Fruit fly (Drosophila melanogaster) whole organism, embryonic: ENCODE results near the gene Dredd.

Experiments used
- Abd-B ChIP-seq: fragments of 200-800 bp; sonication (Bioruptor generic); optimal IDR thresholded peaks from 2 replicates; lab custom pipeline; 2018; ENCODE audit warnings: missing biosample characterization, mild to moderate bottlenecking, missing genetic modification characterization, moderate library complexity
- Atf3 ChIP-seq: fragments of 200-800 bp; sonication (Bioruptor generic); optimal IDR thresholded peaks from 3 replicates; lab custom pipeline; 2016; ENCODE audit warnings: missing biosample characterization, missing genetic modification characterization
- Awh ChIP-seq: fragments of 200-800 bp; sonication (Bioruptor generic); IDR thresholded peaks from 2 replicates; pipeline ENCODE4, ENCODE4 v1.3.6; 2022; ENCODE audit warnings: missing biosample characterization, missing genetic modification characterization
- CG10366 ChIP-seq: fragments of 200-800 bp; sonication (Bioruptor generic); IDR thresholded peaks from 2 replicates; pipeline ENCODE4 v1.3.6; 2022; ENCODE audit warnings: missing biosample characterization, missing genetic modification characterization
- CG10959 ChIP-seq: fragments of 200-800 bp; sonication (Bioruptor generic); IDR thresholded peaks from 2 replicates; pipeline ENCODE4 v1.3.6; 2022; ENCODE audit warnings: missing biosample characterization, missing genetic modification characterization
- CG11456 ChIP-seq: fragments of 200-800 bp; sonication (Bioruptor generic); IDR thresholded peaks from 3 replicates; pipeline ENCODE4 v1.3.6; 2022; ENCODE audit warnings: missing biosample characterization, missing genetic modification characterization
- CG17802 ChIP-seq: fragments of 200-800 bp; sonication (Bioruptor generic); optimal IDR thresholded peaks from 2 replicates; lab custom pipeline; 2018; ENCODE audit warnings: missing biosample characterization, mild to moderate bottlenecking, missing genetic modification characterization, moderate library complexity
- CG17829 ChIP-seq: fragments of 200-800 bp; optimal IDR thresholded peaks from 2 replicates; lab custom pipeline; 2019; ENCODE audit warnings: missing biosample characterization, mild to moderate bottlenecking, missing genetic modification characterization, moderate library complexity
- CG18476 ChIP-seq: fragments of 200-800 bp; sonication (Bioruptor generic); optimal IDR thresholded peaks from 2 replicates; lab custom pipeline; 2016; ENCODE audit warnings: missing biosample characterization, mild to moderate bottlenecking, missing genetic modification characterization
- CG2116 ChIP-seq: fragments of 200-800 bp; sonication (Bioruptor generic); optimal IDR thresholded peaks from 3 replicates; lab custom pipeline; 2018; ENCODE audit warnings: missing biosample characterization, mild to moderate bottlenecking, missing genetic modification characterization
- CG2889 ChIP-seq: fragments of 200-800 bp; sonication (Bioruptor generic); IDR thresholded peaks from 3 replicates; pipeline ENCODE4 v1.3.6; 2022; ENCODE audit warnings: missing biosample characterization, missing genetic modification characterization
- CG3163 ChIP-seq: fragments of 200-800 bp; sonication (Bioruptor generic); optimal IDR thresholded peaks from 3 replicates; lab custom pipeline; 2016; ENCODE audit warnings: missing biosample characterization, missing genetic modification characterization
- CG33557 ChIP-seq: fragments of 200-800 bp; sonication (Bioruptor generic); optimal IDR thresholded peaks from 2 replicates; lab custom pipeline; 2019; ENCODE audit warnings: missing biosample characterization, mild to moderate bottlenecking, missing genetic modification characterization, moderate library complexity
- CG34224 ChIP-seq: fragments of 200-800 bp; sonication (Bioruptor generic); IDR thresholded peaks from 3 replicates; pipeline ENCODE4 v1.3.6; 2022; ENCODE audit warnings: missing biosample characterization, missing genetic modification characterization; ENCODE audit not compliant: partially characterized antibody
- CG34376 ChIP-seq: fragments of 200-800 bp; sonication (Bioruptor generic); optimal IDR thresholded peaks from 2 replicates; lab custom pipeline; 2018; ENCODE audit warnings: missing biosample characterization, mild to moderate bottlenecking, missing genetic modification characterization
- CG42726 ChIP-seq: fragments of 200-800 bp; sonication (Bioruptor generic); IDR thresholded peaks from 2 replicates; pipeline ENCODE4 v1.3.6; 2022; ENCODE audit warnings: missing biosample characterization, missing genetic modification characterization; ENCODE audit not compliant: partially characterized antibody
- CG6272 ChIP-seq: fragments of 200-800 bp; sonication (Bioruptor generic); IDR thresholded peaks from 2 replicates; pipeline ENCODE4 v1.3.6; 2022; ENCODE audit warnings: missing biosample characterization, missing genetic modification characterization
- CG7271 ChIP-seq: fragments of 200-800 bp; sonication (Bioruptor generic); optimal IDR thresholded peaks from 2 replicates; lab custom pipeline; 2018; ENCODE audit warnings: missing biosample characterization, mild to moderate bottlenecking, missing genetic modification characterization, moderate library complexity
- CG7786 ChIP-seq: fragments of 200-800 bp; sonication (Bioruptor generic); optimal IDR thresholded peaks from 2 replicates; lab custom pipeline; 2016; ENCODE audit warnings: missing biosample characterization, missing genetic modification characterization
- CG8290 ChIP-seq, 3 experiments: fragments of 200-800 bp; sonication (Bioruptor generic); optimal IDR thresholded peaks; 2 replicates each; lab custom pipeline; 2016 to 2019; ENCODE audit warnings: missing biosample characterization in 3 of 3, missing genetic modification characterization in 3 of 3, mild to moderate bottlenecking in 2 of 3, moderate library complexity in 1 of 3
- CG8765 ChIP-seq: fragments of 200-800 bp; sonication (Bioruptor generic); IDR thresholded peaks from 2 replicates; pipeline ENCODE4 v1.3.6; 2022; ENCODE audit warnings: missing biosample characterization, missing genetic modification characterization
- CG8944 ChIP-seq: fragments of 200-800 bp; sonication (Bioruptor generic); optimal IDR thresholded peaks from 3 replicates; lab custom pipeline; 2016; ENCODE audit warnings: missing biosample characterization, missing genetic modification characterization
- CG9215 ChIP-seq: fragments of 200-800 bp; sonication (Bioruptor generic); IDR thresholded peaks from 2 replicates; pipeline ENCODE4 v1.3.6; 2022; ENCODE audit warnings: missing biosample characterization, missing genetic modification characterization
- CG9437 ChIP-seq: fragments of 200-800 bp; sonication (Bioruptor generic); optimal IDR thresholded peaks from 2 replicates; lab custom pipeline; 2018; ENCODE audit warnings: missing biosample characterization, mild to moderate bottlenecking, missing genetic modification characterization
- Ets65A ChIP-seq: fragments of 200-800 bp; sonication (Bioruptor generic); peaks from one replicate; lab custom pipeline; 2016; ENCODE audit warnings: missing biosample characterization, missing genetic modification characterization
- Ets97D ChIP-seq: fragments of 200-800 bp; sonication (Bioruptor generic); optimal IDR thresholded peaks from 3 replicates; lab custom pipeline; 2016; ENCODE audit warnings: missing biosample characterization, missing genetic modification characterization
- HHEX ChIP-seq: fragments of 200-800 bp; sonication (Bioruptor generic); optimal IDR thresholded peaks from 3 replicates; lab custom pipeline; 2017; ENCODE audit warnings: missing biosample characterization, mild to moderate bottlenecking, missing genetic modification characterization, missing genetic modification reagents
- Lhr ChIP-seq: fragments of 200-800 bp; sonication (Bioruptor generic); optimal IDR thresholded peaks from 3 replicates; lab custom pipeline; 2017; ENCODE audit warnings: mild to moderate bottlenecking, missing biosample characterization, missing genetic modification reagents, missing genetic modification characterization
- MTF-1 ChIP-seq: fragments of 200-800 bp; sonication (Bioruptor generic); optimal IDR thresholded peaks from 2 replicates; lab custom pipeline; 2018; ENCODE audit warnings: missing biosample characterization, mild to moderate bottlenecking, missing genetic modification characterization, borderline replicate concordance
- Mad ChIP-seq: fragments of 200-800 bp; sonication (Bioruptor generic); optimal IDR thresholded peaks from 2 replicates; lab custom pipeline; 2016; ENCODE audit warnings: missing biosample characterization, missing genetic modification characterization
- NC2α ChIP-seq: fragments of 200-800 bp; sonication (Bioruptor generic); optimal IDR thresholded peaks from 2 replicates; lab custom pipeline; 2016; ENCODE audit warnings: missing biosample characterization, missing genetic modification characterization
- PHDP ChIP-seq: fragments of 200-800 bp; sonication (Bioruptor generic); optimal IDR thresholded peaks from 3 replicates; lab custom pipeline; 2018; ENCODE audit warnings: missing biosample characterization, mild to moderate bottlenecking, missing genetic modification characterization, moderate library complexity
- Sin3A ChIP-seq: fragments of >200 bp; optimal IDR thresholded peaks from 2 replicates; lab custom pipeline; 2018
- Sox102F ChIP-seq: fragments of 200-800 bp; sonication (Bioruptor generic); optimal IDR thresholded peaks from 2 replicates; lab custom pipeline; 2018; ENCODE audit warnings: missing biosample characterization, mild to moderate bottlenecking, missing genetic modification characterization, moderate library complexity
- az2 ChIP-seq: fragments of 200-800 bp; sonication (Bioruptor generic); optimal IDR thresholded peaks from 3 replicates; lab custom pipeline; 2016; ENCODE audit warnings: missing biosample characterization, missing genetic modification characterization
- chif ChIP-seq, 2 experiments: fragments of 200-800 bp; sonication (Bioruptor generic); optimal IDR thresholded peaks; 3 replicates each; lab custom pipeline; 2016; ENCODE audit warnings: missing biosample characterization in 2 of 2, missing genetic modification characterization in 2 of 2
- corto ChIP-seq: fragments of 200-800 bp; sonication (Bioruptor generic); optimal IDR thresholded peaks from 2 replicates; lab custom pipeline; 2016; ENCODE audit warnings: missing biosample characterization, mild to moderate bottlenecking, missing genetic modification characterization, moderate library complexity
- eve ChIP-seq, 2 experiments: fragments of >200 bp; optimal IDR thresholded peaks; 2 replicates each; lab custom pipeline; 2017; ENCODE audit warnings: missing biosample characterization in 2 of 2, missing genetic modification characterization in 2 of 2
- eyg ChIP-seq: fragments of 200-800 bp; sonication (Bioruptor generic); optimal IDR thresholded peaks from 3 replicates; lab custom pipeline; 2016; ENCODE audit warnings: missing biosample characterization, missing genetic modification characterization
- jigr1 ChIP-seq: fragments of 200-800 bp; sonication (Bioruptor generic); IDR thresholded peaks from 3 replicates; pipeline ENCODE4 v1.3.6; 2022; ENCODE audit warnings: missing biosample characterization, missing genetic modification characterization
- jing ChIP-seq: fragments of 200-800 bp; sonication (Bioruptor generic); optimal IDR thresholded peaks from 2 replicates; lab custom pipeline; 2018; ENCODE audit warnings: missing biosample characterization, mild to moderate bottlenecking, missing genetic modification characterization
- mirr ChIP-seq: fragments of 200-800 bp; sonication (Bioruptor generic); optimal IDR thresholded peaks from 3 replicates; lab custom pipeline; 2018; ENCODE audit warnings: missing biosample characterization, mild to moderate bottlenecking, missing genetic modification characterization
- peb ChIP-seq: fragments of 200-800 bp; sonication (Bioruptor generic); IDR thresholded peaks from 2 replicates; pipeline ENCODE4 v1.3.6; 2022; ENCODE audit warnings: missing biosample characterization, missing genetic modification characterization
- slp2 ChIP-seq: fragments of 200-800 bp; sonication (Bioruptor generic); optimal IDR thresholded peaks from 2 replicates; lab custom pipeline; 2016; ENCODE audit warnings: missing biosample characterization, missing genetic modification characterization
- unpg ChIP-seq: fragments of 200-800 bp; sonication (Bioruptor generic); optimal IDR thresholded peaks from 3 replicates; lab custom pipeline; 2018; ENCODE audit warnings: missing biosample characterization, mild to moderate bottlenecking, missing genetic modification characterization, moderate library complexity
- vfl ChIP-seq: fragments of 200-800 bp; sonication (Bioruptor generic); optimal IDR thresholded peaks from 2 replicates; lab custom pipeline; 2016; ENCODE audit warnings: missing biosample characterization, missing genetic modification characterization
- vvl ChIP-seq: fragments of 200-800 bp; sonication (Bioruptor generic); IDR thresholded peaks from 2 replicates; pipeline ENCODE4 v1.3.6; 2022; ENCODE audit warnings: missing biosample characterization, missing genetic modification characterization
- zen ChIP-seq: fragments of 200-800 bp; sonication (Bioruptor generic); optimal IDR thresholded peaks from 3 replicates; lab custom pipeline; 2018; ENCODE audit warnings: missing biosample characterization, mild to moderate bottlenecking, missing genetic modification characterization, moderate library complexity
- zfh2 ChIP-seq: fragments of 200-800 bp; sonication (Bioruptor generic); optimal IDR thresholded peaks from 2 replicates; lab custom pipeline; 2016; ENCODE audit warnings: missing biosample characterization, missing genetic modification characterization

Gene Dredd

dm6 chrX:629239-629821 lies 6.0 kb downstream of the Dredd start, which contains the start of the genes RpL36 and Mybbp1A (continued):
- TF ChIP-seq Ets97D (GFP tag; lab: Kevin White, UChicago), result peak; percentile 99
- no peak for TF ChIP-seq jigr1
- peak; percentile 69 for TF ChIP-seq mirr (GFP tag; lab: Kevin White, UChicago)
- TF ChIP-seq CG8765, result 0 out of 2 replicates have a peak, but pooled peaks have one; percentile 18
- TF ChIP-seq Abd-B, result no peak
- peak; percentile 84 for TF ChIP-seq CG34376 (GFP tag; lab: Kevin White, UChicago)
- TF ChIP-seq CG8944 (GFP tag; lab: Kevin White, UChicago), result peak; percentile 55
- TF ChIP-seq CG17802, result peak; percentile 35
- peak; percentile 79 for TF ChIP-seq CG3163 (GFP tag; lab: Kevin White, UChicago)
- TF ChIP-seq NC2α, result peak; percentile 61
- TF ChIP-seq CG2116 (GFP tag; lab: Kevin White, UChicago), result peak; percentile 93
- TF ChIP-seq eve (GFP tag; optimal IDR thresholded peaks at IDR 0.05; lab: Kevin White, UChicago), result no peak
- TF ChIP-seq jing (GFP tag; lab: Kevin White, UChicago), result no peak
- peak; percentile 62 for TF ChIP-seq Atf3
- TF ChIP-seq Sox102F (GFP tag; lab: Kevin White, UChicago), result no peak
- peak; percentile 66 for TF ChIP-seq unpg (GFP tag; lab: Kevin White, UChicago)
- no peak for TF ChIP-seq corto
- peak; percentile 77 for TF ChIP-seq eyg (GFP tag; lab: Kevin White, UChicago)
- TF ChIP-seq Mad (GFP tag; lab: Kevin White, UChicago), result peak; percentile 71
- TF ChIP-seq az2 (GFP tag; lab: Kevin White, UChicago), result peak; percentile 58
- peak; percentile 92 for TF ChIP-seq Sin3A (lab: Kevin White, UChicago)
- TF ChIP-seq CG10959, result no peak
- peak; percentile 78 for TF ChIP-seq HHEX (GFP tag; lab: Kevin White, UChicago)
- peak; percentile 98 for TF ChIP-seq Ets65A
- TF ChIP-seq peb (GFP tag; lab: Robert Waterston, UW), result no peak
- no peak for TF ChIP-seq CG33557
- 0 out of 2 replicates have a peak, but pooled peaks have one; percentile 30 for TF ChIP-seq CG6272
- peak; percentile 46 for TF ChIP-seq CG9437 (GFP tag; lab: Kevin White, UChicago)
- TF ChIP-seq Awh (GFP tag; lab: Robert Waterston, UW), result peak; percentile 15; the same call in 1 of the 2 replicates
- TF ChIP-seq CG7786, result peak; percentile 70
- 0 out of 3 replicates have a peak, but pooled peaks have one; percentile 37 for TF ChIP-seq CG2889 (GFP tag; lab: Robert Waterston, UW)
- TF ChIP-seq CG9215 (GFP tag; lab: Robert Waterston, UW), result peak; percentile 29; the same call in 1 of the 2 replicates
- TF ChIP-seq zen (tag; lab: Kevin White, UChicago), result peak; percentile 29
- TF ChIP-seq PHDP (tag; lab: Kevin White, UChicago), result peak; percentile 64
- peak; percentile 84 for TF ChIP-seq CG34224 (GFP tag; lab: Robert Waterston, UW)
- TF ChIP-seq chif (GFP tag; optimal IDR thresholded peaks at IDR 0.05; lab: Kevin White, UChicago), result peak; percentile 56 to 68
- TF ChIP-seq vvl (GFP tag; lab: Robert Waterston, UW), result peak; percentile 78
- TF ChIP-seq vfl (GFP tag; lab: Kevin White, UChicago), result peak; percentile 77
- TF ChIP-seq CG42726 (GFP tag; lab: Robert Waterston, UW), result peak; percentile 90
- peak; percentile 68 for TF ChIP-seq CG7271 (tag; lab: Kevin White, UChicago)
- TF ChIP-seq MTF-1 (GFP tag; lab: Kevin White, UChicago), result peak; percentile 64
- peak; percentile 77 for TF ChIP-seq slp2 (GFP tag; lab: Kevin White, UChicago)
- TF ChIP-seq CG17829 (tag; lab: Kevin White, UChicago), result peak; percentile 94
- peak; percentile 80 for TF ChIP-seq zfh2 (GFP tag; lab: Kevin White, UChicago)
- peak; percentile 66 for TF ChIP-seq Lhr
- peak; percentile 9 for TF ChIP-seq CG18476 (GFP tag; lab: Kevin White, UChicago)
- TF ChIP-seq CG10366, result peak; percentile 58
- TF ChIP-seq CG11456, result peak; percentile 79; the same call in 2 of the 3 replicates
- TF ChIP-seq CG8290 (GFP tag; optimal IDR thresholded peaks at IDR 0.05; lab: Kevin White, UChicago), result peak; percentile 35
- TF ChIP-seq CG8290 (tag; optimal IDR thresholded peaks at IDR 0.05; lab: Kevin White, UChicago), result peak; percentile 48 to 90
